Fruit fly (Drosophila melanogaster) S2 (cell line): Measurements from ENCODE around the gene CG7326.

Experiments used
- CG8478 ChIP-seq: fragments of >200 bp; optimal IDR thresholded peaks from 2 replicates; lab custom pipeline; 2018
- CTCF ChIP-seq, 2 experiments: fragments of >200 bp; optimal IDR thresholded peaks; 2 replicates each; lab custom pipeline; 2018

- TF ChIP-seq CG8478 (lab: Kevin White, UChicago) = no peak
- no peak for TF ChIP-seq CTCF (optimal IDR thresholded peaks at IDR 0.05; lab: Kevin White, UChicago)
Observed at dm6 chrX:18864483-18865358, 1.1 kb upstream of the CG7326 start.
